Fruit fly (Drosophila melanogaster) whole organism, embryonic: Measurements from ENCODE around the gene CG11695.
A peak's percentile ranks its signal among the peaks of the same experiment; 100 is the strongest.

Source experiments
- Atf6 ChIP-seq: fragments of 200-800 bp; sonication (Bioruptor generic); IDR thresholded peaks from 2 replicates; pipeline ENCODE4 v1.3.6; 2022; ENCODE audit warnings: missing biosample characterization, missing genetic modification characterization
- CG10209 ChIP-seq: fragments of 200-800 bp; sonication (Bioruptor generic); optimal IDR thresholded peaks from 3 replicates; lab custom pipeline; 2017; ENCODE audit warnings: missing biosample characterization, mild to moderate bottlenecking, missing genetic modification characterization, missing genetic modification reagents
- CG10959 ChIP-seq: fragments of 200-800 bp; sonication (Bioruptor generic); IDR thresholded peaks from 2 replicates; pipeline ENCODE4 v1.3.6; 2022; ENCODE audit warnings: missing biosample characterization, missing genetic modification characterization
- CG11695 ChIP-seq: fragments of 200-800 bp; sonication (Bioruptor generic); IDR thresholded peaks from 3 replicates; pipeline ENCODE4 v1.3.6; 2022; ENCODE audit warnings: missing biosample characterization, missing genetic modification characterization
- CG12659 ChIP-seq: fragments of 200-800 bp; sonication (Bioruptor generic); optimal IDR thresholded peaks from 3 replicates; lab custom pipeline; 2017; ENCODE audit warnings: mild to moderate bottlenecking, missing biosample characterization, missing genetic modification reagents, missing genetic modification characterization
- CG13624 ChIP-seq: fragments of 200-800 bp; sonication (Bioruptor generic); optimal IDR thresholded peaks from 2 replicates; lab custom pipeline; 2016; ENCODE audit warnings: missing biosample characterization, missing genetic modification characterization
- CG15073 ChIP-seq: fragments of 200-800 bp; sonication (Bioruptor generic); optimal IDR thresholded peaks from 2 replicates; lab custom pipeline; 2016; ENCODE audit warnings: missing biosample characterization, missing genetic modification characterization
- CG1529 ChIP-seq: fragments of 200-800 bp; sonication (Bioruptor generic); optimal IDR thresholded peaks from 3 replicates; lab custom pipeline; 2018; ENCODE audit warnings: missing biosample characterization, missing genetic modification characterization
- CG17912 ChIP-seq: fragments of 200-800 bp; sonication (Bioruptor generic); optimal IDR thresholded peaks from 2 replicates; lab custom pipeline; 2018; ENCODE audit warnings: missing biosample characterization, mild to moderate bottlenecking, missing genetic modification characterization
- CG1792 ChIP-seq: fragments of 200-800 bp; sonication (Bioruptor generic); optimal IDR thresholded peaks from 2 replicates; lab custom pipeline; 2016; ENCODE audit warnings: missing biosample characterization, missing genetic modification characterization
- CG2678 ChIP-seq: fragments of 200-800 bp; sonication (Bioruptor generic); optimal IDR thresholded peaks from 3 replicates; lab custom pipeline; 2019; ENCODE audit warnings: missing biosample characterization, mild to moderate bottlenecking, missing genetic modification characterization, moderate library complexity
- CG2875 ChIP-seq: fragments of 200-800 bp; sonication (Bioruptor generic); optimal IDR thresholded peaks from 2 replicates; lab custom pipeline; 2017; ENCODE audit warnings: missing biosample characterization, mild to moderate bottlenecking, missing genetic modification characterization, missing genetic modification reagents
- CG32532 ChIP-seq: fragments of 200-800 bp; sonication (Bioruptor generic); IDR thresholded peaks from 2 replicates; pipeline ENCODE4 v1.3.6; 2022; ENCODE audit warnings: missing biosample characterization, missing genetic modification characterization
- CG4282 ChIP-seq: fragments of 200-800 bp; sonication (Bioruptor generic); optimal IDR thresholded peaks from 2 replicates; lab custom pipeline; 2016; ENCODE audit warnings: missing biosample characterization, missing genetic modification characterization
- CG7745 ChIP-seq: fragments of 200-800 bp; sonication (Bioruptor generic); optimal IDR thresholded peaks from 2 replicates; lab custom pipeline; 2018; ENCODE audit warnings: missing biosample characterization, mild to moderate bottlenecking, missing genetic modification characterization, moderate library complexity
- Chrac-16 ChIP-seq: fragments of 200-800 bp; sonication (Bioruptor generic); optimal IDR thresholded peaks from 3 replicates; lab custom pipeline; 2016; ENCODE audit warnings: missing biosample characterization, missing genetic modification characterization
- CkIIα-i1 ChIP-seq: fragments of 200-800 bp; sonication (Bioruptor generic); IDR thresholded peaks from 2 replicates; pipeline ENCODE4 v1.3.6; 2022; ENCODE audit warnings: missing biosample characterization, missing genetic modification characterization
- Dip3 ChIP-seq: fragments of 200-800 bp; sonication (Bioruptor generic); optimal IDR thresholded peaks from 3 replicates; lab custom pipeline; 2016; ENCODE audit warnings: missing biosample characterization, missing genetic modification characterization
- GATAe ChIP-seq: fragments of 200-800 bp; sonication (Bioruptor generic); conservative IDR thresholded peaks from 2 replicates; pipeline ENCODE4 v1.3.6; 2022; ENCODE audit warnings: missing biosample characterization, missing genetic modification characterization
- HLH54F ChIP-seq: fragments of 200-800 bp; sonication (Bioruptor generic); optimal IDR thresholded peaks from 3 replicates; lab custom pipeline; 2016; ENCODE audit warnings: missing biosample characterization, missing genetic modification characterization
- Hsf ChIP-seq: fragments of 200-800 bp; sonication (Bioruptor generic); optimal IDR thresholded peaks from 3 replicates; lab custom pipeline; 2016; ENCODE audit warnings: missing biosample characterization, missing genetic modification characterization
- Jarid2 ChIP-seq: fragments of 200-800 bp; sonication (Bioruptor generic); optimal IDR thresholded peaks from 3 replicates; lab custom pipeline; 2017; ENCODE audit warnings: mild to moderate bottlenecking, missing biosample characterization, missing genetic modification reagents, missing genetic modification characterization
- Mes4 ChIP-seq: fragments of 200-800 bp; sonication (Bioruptor generic); optimal IDR thresholded peaks from 2 replicates; lab custom pipeline; 2016; ENCODE audit warnings: missing biosample characterization, missing genetic modification characterization
- Poxn ChIP-seq: fragments of 200-800 bp; sonication (Bioruptor generic); IDR thresholded peaks from 2 replicates; pipeline ENCODE4 v1.3.6; 2022; ENCODE audit warnings: missing biosample characterization, missing genetic modification characterization
- Ptx1 ChIP-seq: fragments of 200-800 bp; sonication (Bioruptor generic); IDR thresholded peaks from 2 replicates; pipeline ENCODE4 v1.3.6; 2022; ENCODE audit warnings: missing biosample characterization, missing genetic modification characterization
- Ravus ChIP-seq: fragments of 200-800 bp; sonication (Bioruptor generic); IDR thresholded peaks from 2 replicates; pipeline ENCODE4 v1.3.6; 2022; ENCODE audit warnings: missing biosample characterization, missing genetic modification characterization
- TFAM ChIP-seq: fragments of 200-800 bp; sonication (Bioruptor generic); optimal IDR thresholded peaks from 2 replicates; lab custom pipeline; 2017; ENCODE audit warnings: missing biosample characterization, missing genetic modification characterization, inconsistent platforms
- abd-A ChIP-seq: fragments of 200-800 bp; sonication (Bioruptor generic); optimal IDR thresholded peaks from 3 replicates; lab custom pipeline; 2019; ENCODE audit warnings: missing biosample characterization, mild to moderate bottlenecking, missing genetic modification characterization, moderate library complexity
- az2 ChIP-seq: fragments of 200-800 bp; sonication (Bioruptor generic); optimal IDR thresholded peaks from 3 replicates; lab custom pipeline; 2016; ENCODE audit warnings: missing biosample characterization, missing genetic modification characterization
- btn ChIP-seq: fragments of 200-800 bp; sonication (Bioruptor generic); optimal IDR thresholded peaks from 2 replicates; lab custom pipeline; 2016; ENCODE audit warnings: missing biosample characterization, missing genetic modification characterization
- croc ChIP-seq: fragments of 200-800 bp; sonication (Bioruptor generic); conservative IDR thresholded peaks from 3 replicates; pipeline ENCODE4 v1.3.6; 2022; ENCODE audit warnings: missing biosample characterization, missing genetic modification characterization
- dysf ChIP-seq: fragments of 200-800 bp; sonication (Bioruptor generic); IDR thresholded peaks from 3 replicates; pipeline ENCODE4 v1.3.6; 2022; ENCODE audit warnings: missing biosample characterization, missing genetic modification characterization
- fd64A ChIP-seq: fragments of 200-800 bp; sonication (Bioruptor generic); optimal IDR thresholded peaks from 3 replicates; lab custom pipeline; 2018; ENCODE audit warnings: missing biosample characterization, mild to moderate bottlenecking, missing genetic modification characterization
- fd96Cb ChIP-seq: fragments of 200-800 bp; sonication (Bioruptor generic); optimal IDR thresholded peaks from 2 replicates; lab custom pipeline; 2018; ENCODE audit warnings: missing biosample characterization, mild to moderate bottlenecking, missing genetic modification characterization, moderate library complexity
- her ChIP-seq: fragments of 200-800 bp; sonication (Bioruptor generic); optimal IDR thresholded peaks from 2 replicates; lab custom pipeline; 2016; ENCODE audit warnings: missing biosample characterization, missing genetic modification characterization
- lmd ChIP-seq: fragments of 200-800 bp; sonication (Bioruptor generic); IDR thresholded peaks from 2 replicates; pipeline ENCODE4 v1.3.6; 2022; ENCODE audit warnings: missing biosample characterization, missing genetic modification characterization
- lola ChIP-seq, 3 experiments: fragments of >200 bp in 2 of 3; fragments of 200-800 bp in 1 of 3; sonication (Bioruptor generic) in 1 of 3; optimal IDR thresholded peaks; 2 replicates each; lab custom pipeline; 2017 to 2019; ENCODE audit warnings: missing biosample characterization in 3 of 3, missing genetic modification characterization in 3 of 3, mild to moderate bottlenecking in 1 of 3, moderate library complexity in 1 of 3
- lov ChIP-seq, 2 experiments: fragments of 200-800 bp in 1 of 2; fragments of >200 bp in 1 of 2; sonication (Bioruptor generic) in 1 of 2; IDR thresholded peaks in 1 of 2; optimal IDR thresholded peaks in 1 of 2; 2 replicates in 1 of 2; 3 replicates in 1 of 2; pipeline versions ENCODE4 v1.3.6 to Lab custom; 2017 to 2022; ENCODE audit warnings: missing biosample characterization in 1 of 2, missing genetic modification characterization in 1 of 2
- mam ChIP-seq: fragments of 200-800 bp; sonication (Bioruptor generic); optimal IDR thresholded peaks from 3 replicates; lab custom pipeline; 2016; ENCODE audit warnings: missing biosample characterization, missing genetic modification characterization
- mirr ChIP-seq: fragments of 200-800 bp; sonication (Bioruptor generic); optimal IDR thresholded peaks from 3 replicates; lab custom pipeline; 2018; ENCODE audit warnings: missing biosample characterization, mild to moderate bottlenecking, missing genetic modification characterization
- oc ChIP-seq: fragments of 200-800 bp; sonication (Bioruptor generic); optimal IDR thresholded peaks from 2 replicates; lab custom pipeline; 2018; ENCODE audit warnings: missing biosample characterization, mild to moderate bottlenecking, missing genetic modification characterization, moderate library complexity
- onecut ChIP-seq: fragments of 200-800 bp; sonication (Bioruptor generic); IDR thresholded peaks from 2 replicates; pipeline ENCODE4 v1.3.6; 2022; ENCODE audit warnings: missing biosample characterization, missing genetic modification characterization
- ranshi ChIP-seq: fragments of 200-800 bp; sonication (Bioruptor generic); IDR thresholded peaks from 2 replicates; pipeline ENCODE4 v1.3.6; 2022; ENCODE audit warnings: missing biosample characterization, missing genetic modification characterization
- run ChIP-seq: fragments of 200-800 bp; sonication (Bioruptor generic); optimal IDR thresholded peaks from 3 replicates; lab custom pipeline; 2018; ENCODE audit warnings: missing biosample characterization, mild to moderate bottlenecking, missing genetic modification characterization
- scrt ChIP-seq: fragments of 200-800 bp; sonication (Bioruptor generic); optimal IDR thresholded peaks from 2 replicates; lab custom pipeline; 2018; ENCODE audit warnings: missing biosample characterization, mild to moderate bottlenecking, missing genetic modification characterization, moderate library complexity
- stwl ChIP-seq: fragments of 200-800 bp; sonication (Bioruptor generic); optimal IDR thresholded peaks from 3 replicates; lab custom pipeline; 2018; ENCODE audit warnings: missing biosample characterization, mild to moderate bottlenecking, missing genetic modification characterization, moderate library complexity
- tio ChIP-seq: fragments of 200-800 bp; sonication (Bioruptor generic); optimal IDR thresholded peaks from 2 replicates; lab custom pipeline; 2017; ENCODE audit warnings: missing biosample characterization, missing genetic modification characterization, inconsistent platforms
- vvl ChIP-seq: fragments of 200-800 bp; sonication (Bioruptor generic); IDR thresholded peaks from 2 replicates; pipeline ENCODE4 v1.3.6; 2022; ENCODE audit warnings: missing biosample characterization, missing genetic modification characterization
- wek ChIP-seq: fragments of 200-800 bp; sonication (Bioruptor generic); optimal IDR thresholded peaks from 3 replicates; lab custom pipeline; 2018; ENCODE audit warnings: missing biosample characterization, mild to moderate bottlenecking, missing genetic modification characterization, moderate library complexity

Gene CG11695

DNA sequence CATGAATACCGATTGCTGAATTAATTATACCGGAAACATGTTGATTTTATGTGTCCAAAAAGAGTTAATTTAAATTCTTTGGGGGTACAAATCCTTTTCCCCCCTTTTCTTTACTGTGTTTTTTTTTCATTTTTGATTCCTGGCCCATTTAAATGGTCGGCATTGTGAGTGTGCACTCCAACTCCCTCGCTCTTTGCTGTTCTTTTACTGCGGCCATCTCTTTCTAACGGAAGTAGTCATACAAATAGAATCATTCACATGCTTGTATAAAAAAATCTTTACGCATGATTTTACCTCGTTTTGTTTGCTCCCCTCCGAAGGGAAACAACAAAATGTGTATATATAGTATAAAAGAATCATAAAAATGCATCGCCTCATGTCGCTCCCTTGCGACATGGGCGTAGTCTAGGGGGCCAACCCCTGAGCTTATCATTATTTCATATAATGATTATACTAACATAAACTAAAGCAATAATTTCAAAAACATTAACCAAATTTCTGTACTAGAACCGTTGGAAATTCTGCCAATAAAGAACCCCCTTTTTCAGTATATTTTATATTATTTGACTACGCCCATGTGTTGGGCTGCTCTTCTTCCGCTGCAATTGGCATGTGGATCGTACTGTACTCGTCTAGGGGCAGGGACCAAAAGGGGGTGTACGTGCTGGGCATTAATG, 48.5 kb upstream of the CG11695 start (continued):
- TF ChIP-seq btn (GFP tag; lab: Kevin White, UChicago): peak; percentile 10
- no peak for TF ChIP-seq CG13624
- TF ChIP-seq her (GFP tag; lab: Kevin White, UChicago): no peak
- TF ChIP-seq CG15073: peak; percentile 12
- peak; percentile 66 for TF ChIP-seq Chrac-16
- no peak for TF ChIP-seq Dip3 (GFP tag; lab: Kevin White, UChicago)
- peak; percentile 75 for TF ChIP-seq dysf (GFP tag; lab: Robert Waterston, UW)
- peak; percentile 78 for TF ChIP-seq tio
- TF ChIP-seq CG10209 (GFP tag; lab: Kevin White, UChicago): peak; percentile 72
- TF ChIP-seq mam (GFP tag; lab: Kevin White, UChicago): peak; percentile 1
- no peak for TF ChIP-seq GATAe (GFP tag; lab: Robert Waterston, UW)
- TF ChIP-seq TFAM (GFP tag; lab: Kevin White, UChicago): peak; percentile 43
- no peak for TF ChIP-seq HLH54F (GFP tag; lab: Kevin White, UChicago)
- TF ChIP-seq scrt: peak; percentile 16
- peak; percentile 31; the same call in 1 of the 2 replicates for TF ChIP-seq Atf6
- TF ChIP-seq CG10959 (GFP tag; lab: Robert Waterston, UW): peak; percentile 79
- peak; percentile 82 for TF ChIP-seq CG2875 (GFP tag; lab: Kevin White, UChicago)
- TF ChIP-seq lola (GFP tag; optimal IDR thresholded peaks at IDR 0.05; lab: Kevin White, UChicago): peak in 1 of 3 experiments; percentile 93
- peak; percentile 80 for TF ChIP-seq fd64A
- TF ChIP-seq mirr (GFP tag; lab: Kevin White, UChicago): no peak
- peak; percentile 63 for TF ChIP-seq run (tag; lab: Kevin White, UChicago)
- peak; percentile 38; the same call in 1 of the 2 replicates for TF ChIP-seq CG32532 (GFP tag; lab: Robert Waterston, UW)
- peak; percentile 86 for TF ChIP-seq az2 (GFP tag; lab: Kevin White, UChicago)
- peak; percentile 51 for TF ChIP-seq CG7745 (tag; lab: Kevin White, UChicago)
- peak; percentile 84 for TF ChIP-seq vvl (GFP tag; lab: Robert Waterston, UW)
- TF ChIP-seq croc (GFP tag; lab: Robert Waterston, UW): peak; percentile 82
- TF ChIP-seq abd-A: no peak
- peak; percentile 66 for TF ChIP-seq Ptx1 (GFP tag; lab: Robert Waterston, UW)
- TF ChIP-seq lov (optimal IDR thresholded peaks at IDR 0.05; lab: Kevin White, UChicago): no peak
- TF ChIP-seq lov (GFP tag; IDR thresholded peaks at IDR 0.05; lab: Robert Waterston, UW): peak; percentile 89
- peak; percentile 39 for TF ChIP-seq stwl (tag; lab: Kevin White, UChicago)
- no peak for TF ChIP-seq CG17912
- peak; percentile 85 for TF ChIP-seq fd96Cb
- peak; percentile 57 for TF ChIP-seq CG12659 (GFP tag; lab: Kevin White, UChicago)
- peak; percentile 47 for TF ChIP-seq wek (GFP tag; lab: Kevin White, UChicago)
- peak; percentile 10 for TF ChIP-seq Jarid2 (GFP tag; lab: Kevin White, UChicago)
- TF ChIP-seq Hsf (GFP tag; lab: Kevin White, UChicago): peak; percentile 47
- peak; percentile 82 for TF ChIP-seq oc
- no peak for TF ChIP-seq CG4282 (GFP tag; lab: Kevin White, UChicago)
- TF ChIP-seq CG1792 (GFP tag; lab: Kevin White, UChicago): no peak
- TF ChIP-seq lmd (GFP tag; lab: Robert Waterston, UW): peak; percentile 70
- no peak for TF ChIP-seq Poxn (GFP tag; lab: Robert Waterston, UW)
- TF ChIP-seq Ravus (GFP tag; lab: Robert Waterston, UW): no peak; the same call in 1 of the 2 replicates
- peak; percentile 68 for TF ChIP-seq ranshi (GFP tag; lab: Robert Waterston, UW)
- TF ChIP-seq Mes4 (GFP tag; lab: Kevin White, UChicago): peak; percentile 18
- TF ChIP-seq CG2678 (tag; lab: Kevin White, UChicago): peak; percentile 85
- TF ChIP-seq CkIIα-i1 (GFP tag; lab: Robert Waterston, UW): no peak
- peak; percentile 88 for TF ChIP-seq CG11695 (GFP tag; lab: Robert Waterston, UW)
- TF ChIP-seq onecut (GFP tag; lab: Robert Waterston, UW): peak; percentile 78
- peak; percentile 87 for TF ChIP-seq CG1529 (GFP tag; lab: Kevin White, UChicago)
